Worm (Caenorhabditis elegans): ENCODE results near the gene col-72.

The col-72 gene

ce11 chrII:3547282-3547681, 23.3 kb upstream of the col-72 start:
- TF ChIP-seq him-1 (tag; optimal IDR thresholded peaks at IDR 0.05) (peak; percentile 3), dao-5 (tag; optimal IDR thresholded peaks at IDR 0.05) (no peak), W03F9.2 (tag; optimal IDR thresholded peaks at IDR 0.05) (no peak)

ce11 chrII:3546381-3546931, 22.5 kb upstream of the col-72 start, which contains the start of gene apd-3:
TSS of gene apd-3 (minus strand) at chrII:3546431.
- TF ChIP-seq him-1 (tag; optimal IDR thresholded peaks at IDR 0.05) (no peak), W03F9.2 (tag; optimal IDR thresholded peaks at IDR 0.05) (no peak), dao-5 (tag; optimal IDR thresholded peaks at IDR 0.05) (no peak)

ce11 chrII:3540151-3540550, 16.2 kb upstream of the col-72 start:
- TF ChIP-seq dao-5 (tag; optimal IDR thresholded peaks at IDR 0.05) (no peak), W03F9.2 (tag; optimal IDR thresholded peaks at IDR 0.05) (no peak)

- TF ChIP-seq him-1 (tag; optimal IDR thresholded peaks at IDR 0.05) (no peak), W03F9.2 (tag; optimal IDR thresholded peaks at IDR 0.05) (no peak), dao-5 (tag; optimal IDR thresholded peaks at IDR 0.05) (no peak)
These were observed 4.3 kb upstream of the col-72 start, which contains the start of gene ncs-6 for ce11 chrII:3528256-3528655. TSS of gene ncs-6 (minus strand) at chrII:3528516.

ce11 chrII:3527460-3527859, 3.5 kb upstream of the col-72 start:
- TF ChIP-seq him-1 (tag; optimal IDR thresholded peaks at IDR 0.05) (no peak), dao-5 (tag; optimal IDR thresholded peaks at IDR 0.05) (no peak), W03F9.2 (tag; optimal IDR thresholded peaks at IDR 0.05) (no peak)

- TF ChIP-seq W03F9.2 (tag; optimal IDR thresholded peaks at IDR 0.05) (peak; percentile 10), him-1 (tag; optimal IDR thresholded peaks at IDR 0.05) (peak; percentile 51)
These were observed 450 bp downstream of the col-72 start for ce11 chrII:3523547-3523946.

ce11 chrII:3520988-3521850, 2.8 kb downstream of the col-72 start, which contains the start of gene W09G10.9:
TSS of gene W09G10.9 (plus strand) at chrII:3521800.
- TF ChIP-seq W03F9.2 (tag; optimal IDR thresholded peaks at IDR 0.05) (no peak), him-1 (tag; optimal IDR thresholded peaks at IDR 0.05) (no peak), dao-5 (tag; optimal IDR thresholded peaks at IDR 0.05) (no peak)

ce11 chrII:3518961-3519544, 4.9 kb downstream of the col-72 start, which contains the start of gene clec-126:
TSS of gene clec-126 (plus strand) at chrII:3519494.
- TF ChIP-seq him-1 (tag; optimal IDR thresholded peaks at IDR 0.05), result peak; percentile 79
- peak; percentile 41 for TF ChIP-seq W03F9.2 (tag; optimal IDR thresholded peaks at IDR 0.05)
- peak; percentile 15 for TF ChIP-seq dao-5 (tag; optimal IDR thresholded peaks at IDR 0.05)

ce11 chrII:3516175-3516574, 7.8 kb downstream of the col-72 start:
- TF ChIP-seq W03F9.2 (tag; optimal IDR thresholded peaks at IDR 0.05), result no peak
- no peak for TF ChIP-seq him-1 (tag; optimal IDR thresholded peaks at IDR 0.05)
- no peak for TF ChIP-seq dao-5 (tag; optimal IDR thresholded peaks at IDR 0.05)

ce11 chrII:3515384-3516053, 8.5 kb downstream of the col-72 start, which contains the start of the genes Y49F6B.14 and clec-125:
TSS of gene Y49F6B.14 (minus strand) at chrII:3515484.
TSS of gene clec-125 (plus strand) at chrII:3516003.
- TF ChIP-seq him-1 (tag; optimal IDR thresholded peaks at IDR 0.05) (no peak), dao-5 (tag; optimal IDR thresholded peaks at IDR 0.05) (no peak), W03F9.2 (tag; optimal IDR thresholded peaks at IDR 0.05) (no peak)

- no peak for TF ChIP-seq W03F9.2 (tag; optimal IDR thresholded peaks at IDR 0.05)
- no peak for TF ChIP-seq him-1 (tag; optimal IDR thresholded peaks at IDR 0.05)
- no peak for TF ChIP-seq dao-5 (tag; optimal IDR thresholded peaks at IDR 0.05)
These were observed 9.4 kb downstream of the col-72 start, which contains the start of gene srz-5 for ce11 chrII:3514631-3515030. TSS of gene srz-5 (minus strand) at chrII:3514731.

- TF ChIP-seq dao-5 (tag; optimal IDR thresholded peaks at IDR 0.05) (no peak), him-1 (tag; optimal IDR thresholded peaks at IDR 0.05) (no peak), W03F9.2 (tag; optimal IDR thresholded peaks at IDR 0.05) (no peak)
These were observed 11.8 kb downstream of the col-72 start, which contains the start of gene Y49F6B.19 for ce11 chrII:3512240-3512639. TSS of gene Y49F6B.19 (minus strand) at chrII:3512340.

- TF ChIP-seq him-1 (tag; optimal IDR thresholded peaks at IDR 0.05) (no peak), dao-5 (tag; optimal IDR thresholded peaks at IDR 0.05) (no peak), W03F9.2 (tag; optimal IDR thresholded peaks at IDR 0.05) (no peak)
These were observed 19.3 kb downstream of the col-72 start, which contains the start of gene cyh-1 for ce11 chrII:3504717-3505116. TSS of gene cyh-1 (plus strand) at chrII:3505017.
